Worm (Caenorhabditis elegans): ENCODE measurements around the gene W09C2.8.

ce11 chrIV:9607945-9608344 lies 16.2 kb downstream of the W09C2.8 start:
- no peak for TF ChIP-seq unc-62 (GFP tag; optimal IDR thresholded peaks at IDR 0.05)
- TF ChIP-seq elt-3 (tag; optimal IDR thresholded peaks at IDR 0.05) = no peak
- TF ChIP-seq nhr-237 (tag; optimal IDR thresholded peaks at IDR 0.05) = no peak
- TF ChIP-seq pha-4 (tag; optimal IDR thresholded peaks at IDR 0.05) = no peak
- no peak for TF ChIP-seq ztf-11 (tag; optimal IDR thresholded peaks at IDR 0.05)
